Fruit fly (Drosophila melanogaster) whole organism, embryonic: ENCODE data around the gene piwi.

Experiments used
- Bgb ChIP-seq: fragments of 200-800 bp; sonication (Bioruptor generic); IDR thresholded peaks from 2 replicates; pipeline ENCODE4 v1.3.6; 2022; ENCODE audit warnings: missing biosample characterization, missing genetic modification characterization; ENCODE audit not compliant: partially characterized antibody
- CG11398 ChIP-seq: fragments of 200-800 bp; sonication (Bioruptor generic); optimal IDR thresholded peaks from 2 replicates; lab custom pipeline; 2016; ENCODE audit warnings: missing biosample characterization, missing genetic modification characterization
- CG11723 ChIP-seq: fragments of 200-800 bp; sonication (Bioruptor generic); optimal IDR thresholded peaks from 2 replicates; lab custom pipeline; 2017; ENCODE audit warnings: missing biosample characterization, mild to moderate bottlenecking, missing genetic modification characterization
- CG12769 ChIP-seq: fragments of 200-800 bp; sonication (Bioruptor generic); optimal IDR thresholded peaks from 2 replicates; lab custom pipeline; 2019; ENCODE audit warnings: missing biosample characterization, mild to moderate bottlenecking, missing genetic modification characterization, moderate library complexity
- CG13424 ChIP-seq: fragments of 200-800 bp; sonication (Bioruptor generic); optimal IDR thresholded peaks from 2 replicates; lab custom pipeline; 2019; ENCODE audit warnings: missing biosample characterization, mild to moderate bottlenecking, missing genetic modification characterization, moderate library complexity
- CG17328 ChIP-seq: fragments of 200-800 bp; sonication (Bioruptor generic); IDR thresholded peaks from 2 replicates; pipeline ENCODE4 v1.3.6; 2022; ENCODE audit warnings: missing biosample characterization, missing genetic modification characterization
- CG1832 ChIP-seq: fragments of 200-800 bp; sonication (Bioruptor generic); optimal IDR thresholded peaks from 2 replicates; lab custom pipeline; 2017; ENCODE audit warnings: missing biosample characterization, mild to moderate bottlenecking, missing genetic modification characterization, inconsistent platforms
- CG2129 ChIP-seq: fragments of 200-800 bp; sonication (Bioruptor generic); IDR thresholded peaks from 2 replicates; pipeline ENCODE4 v1.3.6; 2022; ENCODE audit warnings: missing biosample characterization, missing genetic modification characterization; ENCODE audit not compliant: partially characterized antibody
- CG2678 ChIP-seq: fragments of 200-800 bp; sonication (Bioruptor generic); optimal IDR thresholded peaks from 3 replicates; lab custom pipeline; 2019; ENCODE audit warnings: missing biosample characterization, mild to moderate bottlenecking, missing genetic modification characterization, moderate library complexity
- CG2875 ChIP-seq: fragments of 200-800 bp; sonication (Bioruptor generic); optimal IDR thresholded peaks from 2 replicates; lab custom pipeline; 2017; ENCODE audit warnings: missing biosample characterization, mild to moderate bottlenecking, missing genetic modification characterization, missing genetic modification reagents
- CG30431 ChIP-seq: fragments of 200-800 bp; sonication (Bioruptor generic); optimal IDR thresholded peaks from 2 replicates; lab custom pipeline; 2017; ENCODE audit warnings: missing biosample characterization, missing genetic modification characterization
- CG3995 ChIP-seq: fragments of 200-800 bp; sonication (Bioruptor generic); optimal IDR thresholded peaks from 3 replicates; lab custom pipeline; 2016; ENCODE audit warnings: missing biosample characterization, missing genetic modification characterization
- CG6254 ChIP-seq: fragments of 200-800 bp; sonication (Bioruptor generic); optimal IDR thresholded peaks from 3 replicates; lab custom pipeline; 2017; ENCODE audit warnings: mild to moderate bottlenecking, missing biosample characterization, missing genetic modification reagents, missing genetic modification characterization
- CG6654 ChIP-seq: fragments of 200-800 bp; sonication (Bioruptor generic); optimal IDR thresholded peaks from 2 replicates; lab custom pipeline; 2017; ENCODE audit warnings: missing biosample characterization, mild to moderate bottlenecking, missing genetic modification characterization
- CG6683 ChIP-seq: fragments of 200-800 bp; sonication (Bioruptor generic); optimal IDR thresholded peaks from 2 replicates; lab custom pipeline; 2017; ENCODE audit warnings: missing biosample characterization, mild to moderate bottlenecking, missing genetic modification characterization, missing genetic modification reagents
- CG6854 ChIP-seq: fragments of 200-800 bp; sonication (Bioruptor generic); optimal IDR thresholded peaks from 3 replicates; lab custom pipeline; 2017; ENCODE audit warnings: missing biosample characterization, mild to moderate bottlenecking, missing genetic modification characterization
- CG7372 ChIP-seq: fragments of 200-800 bp; sonication (Bioruptor generic); IDR thresholded peaks from 2 replicates; pipeline ENCODE4 v1.3.6; 2022; ENCODE audit warnings: missing biosample characterization, missing genetic modification characterization
- CG7745 ChIP-seq: fragments of 200-800 bp; sonication (Bioruptor generic); optimal IDR thresholded peaks from 2 replicates; lab custom pipeline; 2018; ENCODE audit warnings: missing biosample characterization, mild to moderate bottlenecking, missing genetic modification characterization, moderate library complexity
- CG7786 ChIP-seq: fragments of 200-800 bp; sonication (Bioruptor generic); optimal IDR thresholded peaks from 2 replicates; lab custom pipeline; 2016; ENCODE audit warnings: missing biosample characterization, missing genetic modification characterization
- CoRest ChIP-seq: fragments of 200-800 bp; sonication (Bioruptor generic); optimal IDR thresholded peaks from 3 replicates; lab custom pipeline; 2018; ENCODE audit warnings: missing biosample characterization, mild to moderate bottlenecking, missing genetic modification characterization, moderate library complexity
- CrebB ChIP-seq: fragments of 200-800 bp; sonication (Bioruptor generic); optimal IDR thresholded peaks from 3 replicates; lab custom pipeline; 2018; ENCODE audit warnings: missing biosample characterization, mild to moderate bottlenecking, missing genetic modification characterization
- HLH4C ChIP-seq: fragments of 200-800 bp; sonication (Bioruptor generic); IDR thresholded peaks from 3 replicates; pipeline ENCODE4 v1.3.6; 2022; ENCODE audit warnings: missing biosample characterization, missing genetic modification characterization; ENCODE audit not compliant: partially characterized antibody
- Med ChIP-seq: fragments of 200-800 bp; sonication (Bioruptor generic); peaks from one replicate; lab custom pipeline; 2016; ENCODE audit warnings: missing biosample characterization, missing genetic modification characterization, mild to moderate bottlenecking, inconsistent platforms, moderate library complexity
- Spps ChIP-seq: fragments of 200-800 bp; sonication (Bioruptor generic); optimal IDR thresholded peaks from 2 replicates; lab custom pipeline; 2018; ENCODE audit warnings: missing biosample characterization, mild to moderate bottlenecking, missing genetic modification characterization
- Usf ChIP-seq: fragments of 200-800 bp; sonication (Bioruptor generic); optimal IDR thresholded peaks from 2 replicates; lab custom pipeline; 2017; ENCODE audit warnings: missing genotype, missing biosample characterization, missing genetic modification characterization
- YL-1 ChIP-seq: fragments of 200-800 bp; sonication (Bioruptor generic); optimal IDR thresholded peaks from 3 replicates; lab custom pipeline; 2017; ENCODE audit warnings: missing biosample characterization, mild to moderate bottlenecking, missing genetic modification characterization
- abd-A ChIP-seq: fragments of 200-800 bp; sonication (Bioruptor generic); optimal IDR thresholded peaks from 3 replicates; lab custom pipeline; 2019; ENCODE audit warnings: missing biosample characterization, mild to moderate bottlenecking, missing genetic modification characterization, moderate library complexity
- chif ChIP-seq, 2 experiments: fragments of 200-800 bp; sonication (Bioruptor generic); optimal IDR thresholded peaks; 3 replicates each; lab custom pipeline; 2016; ENCODE audit warnings: missing biosample characterization in 2 of 2, missing genetic modification characterization in 2 of 2
- croc ChIP-seq: fragments of 200-800 bp; sonication (Bioruptor generic); conservative IDR thresholded peaks from 3 replicates; pipeline ENCODE4 v1.3.6; 2022; ENCODE audit warnings: missing biosample characterization, missing genetic modification characterization
- crol ChIP-seq: fragments of 200-800 bp; sonication (Bioruptor generic); IDR thresholded peaks from 2 replicates; pipeline ENCODE4 v1.3.6; 2022; ENCODE audit warnings: missing biosample characterization, missing genetic modification characterization
- gcm ChIP-seq: fragments of 200-800 bp; sonication (Bioruptor generic); optimal IDR thresholded peaks from 2 replicates; lab custom pipeline; 2019; ENCODE audit warnings: missing biosample characterization, mild to moderate bottlenecking, missing genetic modification characterization, moderate library complexity
- hbn ChIP-seq: fragments of 200-800 bp; sonication (Bioruptor generic); IDR thresholded peaks from 2 replicates; pipeline ENCODE4 v1.3.6; 2022; ENCODE audit warnings: missing biosample characterization, missing genetic modification characterization; ENCODE audit not compliant: partially characterized antibody
- jing ChIP-seq: fragments of 200-800 bp; sonication (Bioruptor generic); optimal IDR thresholded peaks from 2 replicates; lab custom pipeline; 2018; ENCODE audit warnings: missing biosample characterization, mild to moderate bottlenecking, missing genetic modification characterization
- klu ChIP-seq: fragments of 200-800 bp; sonication (Bioruptor generic); IDR thresholded peaks from 2 replicates; pipeline ENCODE4 v1.3.6; 2022; ENCODE audit warnings: missing biosample characterization, missing genetic modification characterization
- sc ChIP-seq, 3 experiments: fragments of >200 bp in 2 of 3; fragments of 200-800 bp in 1 of 3; sonication (Bioruptor generic) in 1 of 3; optimal IDR thresholded peaks; 2 replicates in 2 of 3; 3 replicates in 1 of 3; lab custom pipeline; 2017; ENCODE audit warnings: mild to moderate bottlenecking in 1 of 3, missing biosample characterization in 1 of 3, missing genetic modification characterization in 1 of 3, missing genetic modification reagents in 1 of 3
- sens ChIP-seq: fragments of 200-800 bp; sonication (Bioruptor generic); peaks from one replicate; lab custom pipeline; 2016; ENCODE audit warnings: missing biosample characterization, missing genetic modification characterization
- sima ChIP-seq: fragments of 200-800 bp; sonication (Bioruptor generic); optimal IDR thresholded peaks from 2 replicates; lab custom pipeline; 2016; ENCODE audit warnings: missing biosample characterization, missing genetic modification characterization
- sr ChIP-seq: fragments of 200-800 bp; sonication (Bioruptor generic); IDR thresholded peaks from 3 replicates; pipeline ENCODE4 v1.3.6; 2022; ENCODE audit warnings: missing biosample characterization, missing genetic modification characterization
- toy ChIP-seq: fragments of 200-800 bp; sonication (Bioruptor generic); IDR thresholded peaks from 2 replicates; pipeline ENCODE4 v1.3.6; 2022; ENCODE audit warnings: missing biosample characterization, missing genetic modification characterization
- usp ChIP-seq: fragments of >200 bp; optimal IDR thresholded peaks from 2 replicates; lab custom pipeline; 2017; ENCODE audit warnings: missing biosample characterization, missing genetic modification characterization

The piwi gene

DNA sequence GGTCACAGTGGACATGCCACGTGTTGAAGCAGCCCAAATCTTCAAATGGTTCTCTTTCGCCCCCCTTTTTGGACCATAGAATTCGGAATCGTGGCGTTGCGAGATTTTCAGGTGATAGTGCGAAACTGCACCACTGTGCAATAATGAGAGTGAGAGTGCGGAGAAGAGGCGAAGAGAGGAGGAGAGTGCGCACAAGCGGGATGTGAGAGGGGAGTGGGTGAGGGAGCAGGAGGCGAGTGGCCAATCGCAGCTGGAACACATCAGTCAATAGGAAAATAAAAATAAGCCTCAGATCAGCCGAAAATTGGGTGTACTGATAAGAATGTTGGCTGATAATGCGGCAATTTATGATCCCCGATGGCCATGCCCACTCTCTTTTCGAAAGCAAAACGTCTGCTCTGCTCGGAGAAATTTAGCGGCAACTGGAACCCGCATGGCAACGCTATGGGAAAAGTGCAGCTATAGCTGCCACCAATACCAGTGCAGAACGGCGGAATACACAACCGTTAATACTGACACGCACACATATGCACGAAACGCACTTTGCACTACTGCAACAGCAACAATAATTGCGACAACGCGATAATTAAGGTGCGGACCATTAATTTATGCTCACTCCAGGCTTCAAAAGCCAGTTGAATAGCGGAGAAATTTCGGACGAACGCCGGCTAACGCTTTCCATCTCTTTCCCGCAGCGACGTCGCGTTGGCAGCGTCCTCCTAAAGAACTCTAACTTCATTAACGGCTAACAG, 19.8 kb downstream of the piwi start (continued):
- no peak for TF ChIP-seq croc (GFP tag; lab: Robert Waterston, UW)
- no peak for TF ChIP-seq CG6654 (GFP tag; lab: Kevin White, UChicago)
- peak; percentile 8 for TF ChIP-seq CG12769
- no peak for TF ChIP-seq Spps (tag; lab: Kevin White, UChicago)
- no peak for TF ChIP-seq CG6683 (GFP tag; lab: Kevin White, UChicago)
- 0 out of 2 replicates have a peak, but pooled peaks have one; percentile 10 for TF ChIP-seq hbn (GFP tag; lab: Robert Waterston, UW)
- peak; percentile 1 for TF ChIP-seq CG6254 (GFP tag; lab: Kevin White, UChicago)
- no peak for TF ChIP-seq CG2875 (GFP tag; lab: Kevin White, UChicago)
- TF ChIP-seq CG3995 (GFP tag; lab: Kevin White, UChicago): no peak
- no peak for TF ChIP-seq CG6854 (GFP tag; lab: Kevin White, UChicago)
- no peak for TF ChIP-seq toy (GFP tag; lab: Robert Waterston, UW)
- no peak for TF ChIP-seq CG7372 (GFP tag; lab: Robert Waterston, UW)
- TF ChIP-seq crol: peak; percentile 97
- TF ChIP-seq CG1832 (GFP tag; lab: Kevin White, UChicago): no peak
- no peak for TF ChIP-seq CoRest (tag; lab: Kevin White, UChicago)
- TF ChIP-seq usp (GFP tag; lab: Kevin White, UChicago): no peak
- peak; percentile 70 for TF ChIP-seq abd-A
- peak; percentile 1 for TF ChIP-seq CG13424 (tag; lab: Kevin White, UChicago)
- no peak for TF ChIP-seq CG2678 (tag; lab: Kevin White, UChicago)
- no peak for TF ChIP-seq jing (GFP tag; lab: Kevin White, UChicago)
- TF ChIP-seq chif (GFP tag; optimal IDR thresholded peaks at IDR 0.05; lab: Kevin White, UChicago): no peak
- TF ChIP-seq CG2129 (GFP tag; lab: Robert Waterston, UW): no peak
- TF ChIP-seq sr (GFP tag; lab: Robert Waterston, UW): no peak
- no peak for TF ChIP-seq Usf (GFP tag; lab: Kevin White, UChicago)
- TF ChIP-seq sc (optimal IDR thresholded peaks at IDR 0.05; lab: Kevin White, UChicago): no peak
- no peak for TF ChIP-seq sc (GFP tag; optimal IDR thresholded peaks at IDR 0.05; lab: Kevin White, UChicago)
- 0 out of 2 replicates have a peak, but pooled peaks have one; percentile 32 for TF ChIP-seq CG17328 (GFP tag; lab: Robert Waterston, UW)
- TF ChIP-seq klu (GFP tag; lab: Robert Waterston, UW): no peak
- TF ChIP-seq CG7745: no peak
- TF ChIP-seq YL-1 (GFP tag; lab: Kevin White, UChicago): peak; percentile 92
- no peak for TF ChIP-seq CG11398 (GFP tag; lab: Kevin White, UChicago)
- TF ChIP-seq CrebB (tag; lab: Kevin White, UChicago): no peak
- TF ChIP-seq CG11723 (GFP tag; lab: Kevin White, UChicago): no peak
- TF ChIP-seq CG7786: no peak
- TF ChIP-seq sima (GFP tag; lab: Kevin White, UChicago): no peak

DNA sequence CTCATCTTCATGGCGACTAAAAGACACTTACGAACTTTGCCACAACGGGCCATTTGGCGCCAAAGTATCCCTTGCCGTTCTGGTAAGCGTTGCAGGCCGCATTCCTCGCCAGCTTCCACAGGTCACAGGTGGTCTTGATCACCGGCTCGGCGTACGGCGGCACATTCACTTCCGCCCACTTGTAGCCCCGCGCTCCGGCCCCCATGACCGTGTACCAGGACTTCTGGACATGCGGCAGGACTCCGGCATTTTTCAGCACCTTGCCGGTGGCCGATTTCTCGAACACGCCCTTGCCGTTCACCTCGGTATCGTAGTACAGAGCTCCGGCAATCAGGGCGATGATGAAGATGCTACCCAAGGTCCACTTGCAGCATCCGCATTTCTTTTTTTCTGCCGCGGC, 21.3 kb downstream of the piwi start:
- 0 out of 3 replicates have a peak, but pooled peaks have one; percentile 28 for TF ChIP-seq HLH4C (GFP tag; lab: Robert Waterston, UW)
- peak; percentile 68 for TF ChIP-seq sens (GFP tag; lab: Kevin White, UChicago)
- TF ChIP-seq CG30431 (GFP tag; lab: Kevin White, UChicago): no peak
- 0 out of 2 replicates have a peak, but pooled peaks have one; percentile 15 for TF ChIP-seq Bgb (GFP tag; lab: Robert Waterston, UW)
- peak; percentile 58 for TF ChIP-seq Med
- TF ChIP-seq gcm (GFP tag; lab: Kevin White, UChicago): no peak
- TF ChIP-seq, all 482 proteins: peak for 4
